Worm (Caenorhabditis elegans) whole organism, L2 larva: ENCODE results near the gene islo-1.

ENCODE experiments used
- ama-1 ChIP-seq: fragments of 150-350 bp; optimal IDR thresholded peaks from 2 replicates; lab custom pipeline; 2018; ENCODE audit warnings: inconsistent platforms
- lin-13 ChIP-seq: fragments of 150-350 bp; optimal IDR thresholded peaks from 2 replicates; lab custom pipeline; 2014; ENCODE audit warnings: missing biosample characterization, missing genetic modification reagents, missing genetic modification characterization
- nhr-11 ChIP-seq: fragments of 150-350 bp; optimal IDR thresholded peaks from 2 replicates; lab custom pipeline; 2014; ENCODE audit warnings: missing biosample characterization, missing genetic modification characterization
- peb-1 ChIP-seq: fragments of 150-350 bp; optimal IDR thresholded peaks from 2 replicates; lab custom pipeline; 2014; ENCODE audit warnings: missing biosample characterization, missing genetic modification characterization

DNA sequence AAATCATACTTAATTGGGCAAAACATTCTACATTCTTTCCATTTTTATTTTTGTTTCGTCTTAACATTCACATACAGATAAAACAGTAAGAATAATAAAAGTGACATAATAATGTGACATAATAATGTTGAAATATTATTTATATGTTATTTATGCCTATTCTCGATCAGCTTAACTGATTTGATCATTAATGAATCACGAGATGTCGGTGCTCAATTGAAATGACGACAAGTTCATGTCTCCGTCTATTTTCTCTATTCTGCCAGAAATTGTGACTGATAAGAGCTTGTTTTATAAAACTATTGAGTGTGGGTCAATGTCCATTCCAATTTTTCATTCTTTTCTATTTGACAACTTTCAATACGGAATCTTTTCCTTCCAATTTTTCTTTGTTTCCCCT, 15.5 kb downstream of the islo-1 start:
- TF ChIP-seq peb-1 (tag; lab: Kevin White, UChicago) (no peak), lin-13 (GFP tag; lab: Kevin White, UChicago) (no peak), nhr-11 (tag; lab: Kevin White, UChicago) (no peak), ama-1 (lab: Kevin White, UChicago) (no peak)
